Worm (Caenorhabditis elegans): ENCODE results near the gene eas-1.

Gene eas-1

ce11 chrII:4773891-4774432 is 33.8 kb downstream of the eas-1 start, which contains the start of the genes F26G1.9 and F26G1.10:
Gene F26G1.9 (minus strand): TSS chrII:4773991.
Gene F26G1.10 (plus strand): TSS chrII:4774382.
- TF ChIP-seq hmg-11 (tag; optimal IDR thresholded peaks at IDR 0.05): no peak
- TF ChIP-seq elt-2 (tag; optimal IDR thresholded peaks at IDR 0.05): peak; percentile 23
- no peak for TF ChIP-seq nhr-43 (tag; optimal IDR thresholded peaks at IDR 0.05; ENCODE audit: poor library complexity, severe bottlenecking)

ce11 chrII:4775802-4776201 is 35.6 kb downstream of the eas-1 start:
- no peak for TF ChIP-seq pqm-1 (tag; optimal IDR thresholded peaks at IDR 0.05)
- no peak for TF ChIP-seq jun-1 (tag; optimal IDR thresholded peaks at IDR 0.05)
- TF ChIP-seq egl-27 (tag; optimal IDR thresholded peaks at IDR 0.05): no peak
- no peak for TF ChIP-seq ceh-9 (tag; optimal IDR thresholded peaks at IDR 0.05)
- no peak for TF ChIP-seq fkh-10 (GFP tag; optimal IDR thresholded peaks at IDR 0.05)
- TF ChIP-seq nhr-237 (tag; optimal IDR thresholded peaks at IDR 0.05): no peak
- no peak for TF ChIP-seq elt-2 (tag; optimal IDR thresholded peaks at IDR 0.05)
- TF ChIP-seq lin-39 (tag; optimal IDR thresholded peaks at IDR 0.05): no peak
- TF ChIP-seq lsy-12 (tag; optimal IDR thresholded peaks at IDR 0.05): no peak
- TF ChIP-seq R02D3.7 (tag; optimal IDR thresholded peaks at IDR 0.05): no peak
- no peak for TF ChIP-seq elt-1 (tag; optimal IDR thresholded peaks at IDR 0.05)
- no peak for TF ChIP-seq ZK546.5 (tag; optimal IDR thresholded peaks at IDR 0.05)
- TF ChIP-seq sea-2 (GFP tag; optimal IDR thresholded peaks at IDR 0.05): no peak
- TF ChIP-seq unc-39 (tag; optimal IDR thresholded peaks at IDR 0.05): no peak
- TF ChIP-seq unc-62 (GFP tag; optimal IDR thresholded peaks at IDR 0.05): no peak
- TF ChIP-seq mml-1 (tag; optimal IDR thresholded peaks at IDR 0.05): no peak
- no peak for TF ChIP-seq ceh-28 (tag; optimal IDR thresholded peaks at IDR 0.05)

ce11 chrII:4776933-4777332 is 36.7 kb downstream of the eas-1 start, which contains the start of gene F26G1.11:
Gene F26G1.11 (plus strand): TSS chrII:4777137.
- TF ChIP-seq lin-39 (tag; optimal IDR thresholded peaks at IDR 0.05) (no peak), nhr-43 (tag; optimal IDR thresholded peaks at IDR 0.05; ENCODE audit: poor library complexity, severe bottlenecking) (no peak), skn-1 (tag; optimal IDR thresholded peaks at IDR 0.05) (no peak), jun-1 (tag; optimal IDR thresholded peaks at IDR 0.05) (peak; percentile 24), elt-1 (tag; optimal IDR thresholded peaks at IDR 0.05) (no peak), sea-2 (GFP tag; optimal IDR thresholded peaks at IDR 0.05) (no peak), pha-4 (tag; optimal IDR thresholded peaks at IDR 0.05) (no peak), pqm-1 (tag; optimal IDR thresholded peaks at IDR 0.05) (peak; percentile 81), mdl-1 (tag; optimal IDR thresholded peaks at IDR 0.05) (no peak), elt-2 (tag; optimal IDR thresholded peaks at IDR 0.05) (peak; percentile 94), hmg-11 (tag; optimal IDR thresholded peaks at IDR 0.05) (no peak)

- TF ChIP-seq pha-4 (tag; optimal IDR thresholded peaks at IDR 0.05) (peak; percentile 49), nhr-25 (tag; optimal IDR thresholded peaks at IDR 0.05) (no peak)
These were observed 39.5 kb downstream of the eas-1 start for ce11 chrII:4779753-4780152.

ce11 chrII:4784436-4784835 is 44.2 kb downstream of the eas-1 start, which contains the start of gene nep-12:
Gene nep-12 (minus strand): TSS chrII:4784536.
- TF ChIP-seq ama-1 (optimal IDR thresholded peaks at IDR 0.05): no peak
- TF ChIP-seq pha-4 (tag; optimal IDR thresholded peaks at IDR 0.05): no peak
- TF ChIP-seq unc-62 (GFP tag; optimal IDR thresholded peaks at IDR 0.05): no peak
- TF ChIP-seq unc-39 (tag; optimal IDR thresholded peaks at IDR 0.05): no peak
- no peak for TF ChIP-seq zag-1 (tag; optimal IDR thresholded peaks at IDR 0.05)
- TF ChIP-seq ztf-4 (tag; optimal IDR thresholded peaks at IDR 0.05): no peak
- no peak for TF ChIP-seq mdl-1 (tag; optimal IDR thresholded peaks at IDR 0.05)
- TF ChIP-seq lin-39 (tag; optimal IDR thresholded peaks at IDR 0.05): no peak
- TF ChIP-seq tbx-2 (tag; optimal IDR thresholded peaks at IDR 0.05): no peak
- no peak for TF ChIP-seq ceh-16 (tag; optimal IDR thresholded peaks at IDR 0.05)
- no peak for TF ChIP-seq elt-1 (tag; optimal IDR thresholded peaks at IDR 0.05)
- TF ChIP-seq elt-3 (tag; optimal IDR thresholded peaks at IDR 0.05): no peak
- no peak for TF ChIP-seq ceh-9 (tag; optimal IDR thresholded peaks at IDR 0.05)
- no peak for TF ChIP-seq eor-1 (tag; optimal IDR thresholded peaks at IDR 0.05)
- no peak for TF ChIP-seq nhr-237 (tag; optimal IDR thresholded peaks at IDR 0.05)
- no peak for TF ChIP-seq snpc-4 (tag; optimal IDR thresholded peaks at IDR 0.05)
- TF ChIP-seq ceh-28 (tag; optimal IDR thresholded peaks at IDR 0.05): no peak
- no peak for TF ChIP-seq nhr-43 (tag; optimal IDR thresholded peaks at IDR 0.05; ENCODE audit: poor library complexity, severe bottlenecking)
- TF ChIP-seq elt-2 (tag; optimal IDR thresholded peaks at IDR 0.05): no peak
- no peak for TF ChIP-seq lsy-12 (tag; optimal IDR thresholded peaks at IDR 0.05)
